Worm (Caenorhabditis elegans): ENCODE results near the gene Y66D12A.19.

Gene Y66D12A.19

ce11 chrIII:11534624-11535079 is 25.8 kb downstream of the Y66D12A.19 start, which contains the start of gene nrps-1:
TSS of gene nrps-1 (plus strand) at chrIII:11534674.
- TF ChIP-seq unc-62 (GFP tag; optimal IDR thresholded peaks at IDR 0.05), result no peak

ce11 chrIII:11535453-11535852 is 26.6 kb downstream of the Y66D12A.19 start:
- TF ChIP-seq unc-62 (GFP tag; optimal IDR thresholded peaks at IDR 0.05), result no peak

- TF ChIP-seq unc-62 (GFP tag; optimal IDR thresholded peaks at IDR 0.05), result no peak
Observed at ce11 chrIII:11544947-11545346, 36.1 kb downstream of the Y66D12A.19 start.

DNA sequence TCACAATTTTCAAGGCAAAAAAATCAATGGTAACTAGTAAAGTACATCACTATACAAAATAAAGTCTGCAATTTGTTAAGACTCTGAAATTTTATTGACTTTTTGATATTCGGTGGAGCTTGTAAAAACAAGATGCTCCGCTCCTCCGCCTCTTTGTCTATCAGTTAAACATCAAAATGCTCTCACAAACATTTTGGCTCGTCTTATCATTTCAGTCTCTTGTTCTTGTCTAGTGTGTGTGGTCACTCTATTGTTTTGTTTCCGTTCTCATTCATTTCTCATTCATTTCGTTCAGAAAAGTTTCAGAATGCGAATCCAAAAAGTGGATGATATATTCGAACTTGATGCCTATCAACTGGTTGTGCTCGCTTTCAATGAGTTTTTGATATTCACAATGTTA is 39.2 kb downstream of the Y66D12A.19 start, which contains the start of gene Y66D12A.13:
TSS of gene Y66D12A.13 (plus strand) at position 301 of the 400 bp plus-strand sequence.
- no peak for TF ChIP-seq unc-62 (GFP tag; optimal IDR thresholded peaks at IDR 0.05)

ce11 chrIII:11554701-11555111 is 45.8 kb downstream of the Y66D12A.19 start:
- no peak for TF ChIP-seq unc-62 (GFP tag; optimal IDR thresholded peaks at IDR 0.05)

DNA sequence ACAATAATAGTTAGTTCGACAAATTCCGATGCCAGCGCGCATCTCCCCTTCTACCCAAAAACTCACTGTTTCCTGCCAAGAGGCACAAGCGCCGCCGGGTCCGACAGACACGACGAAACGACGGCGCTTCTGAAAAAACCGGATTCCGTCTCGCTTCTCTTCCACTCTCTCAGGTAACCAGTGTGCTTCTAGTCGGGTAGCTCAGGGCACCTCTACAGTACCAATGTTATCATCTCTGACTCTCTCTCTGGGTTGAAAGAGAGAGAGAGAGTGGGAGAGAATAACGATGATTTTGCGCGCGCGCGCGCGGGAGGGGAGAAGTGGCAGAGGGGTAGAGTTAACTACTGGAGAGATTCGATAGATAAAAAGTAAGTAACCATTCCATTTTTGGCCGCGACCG is 48.0 kb downstream of the Y66D12A.19 start:
- TF ChIP-seq unc-62 (GFP tag; optimal IDR thresholded peaks at IDR 0.05), result no peak

DNA sequence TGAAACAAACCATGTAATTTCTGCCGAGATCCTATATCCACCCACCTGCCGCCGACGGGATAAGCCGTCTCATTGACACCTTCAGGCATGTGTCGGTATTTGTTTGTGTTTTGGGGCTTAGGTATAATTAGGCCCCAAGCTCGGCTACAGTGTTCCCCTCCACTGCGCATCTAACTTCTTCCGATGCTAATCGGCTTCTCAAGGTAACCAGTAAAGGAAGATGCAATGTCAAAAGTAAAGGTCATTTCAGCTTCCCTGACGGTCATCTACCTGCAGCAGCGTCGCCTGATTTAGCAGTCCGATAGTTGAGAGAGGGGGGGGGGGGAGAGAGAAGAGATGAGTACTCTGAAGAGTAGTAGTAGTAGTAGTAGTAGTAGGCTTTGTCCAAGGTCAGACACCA is 49.4 kb downstream of the Y66D12A.19 start:
- no peak for TF ChIP-seq unc-62 (GFP tag; optimal IDR thresholded peaks at IDR 0.05)

DNA sequence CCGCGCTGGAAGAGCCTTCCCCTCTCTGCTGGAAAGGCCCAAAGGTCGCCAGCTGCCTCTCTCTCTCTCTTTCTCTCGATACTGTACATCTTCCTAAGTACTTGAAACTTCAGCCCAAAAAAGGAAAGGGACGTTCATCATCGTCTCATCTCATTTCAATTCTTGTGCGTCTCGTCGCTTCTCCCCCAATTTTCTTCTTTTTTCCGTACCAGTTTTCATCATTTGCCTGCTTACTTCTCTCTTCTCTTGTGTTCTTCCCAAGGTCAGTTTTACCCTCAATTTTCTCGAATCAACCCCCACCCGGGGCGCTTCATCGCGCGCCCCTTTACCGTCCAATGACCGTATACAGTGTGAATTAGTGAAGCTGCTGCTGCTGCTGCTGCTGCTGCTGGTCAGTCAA is 50.8 kb downstream of the Y66D12A.19 start:
- no peak for TF ChIP-seq unc-62 (GFP tag; optimal IDR thresholded peaks at IDR 0.05)

DNA sequence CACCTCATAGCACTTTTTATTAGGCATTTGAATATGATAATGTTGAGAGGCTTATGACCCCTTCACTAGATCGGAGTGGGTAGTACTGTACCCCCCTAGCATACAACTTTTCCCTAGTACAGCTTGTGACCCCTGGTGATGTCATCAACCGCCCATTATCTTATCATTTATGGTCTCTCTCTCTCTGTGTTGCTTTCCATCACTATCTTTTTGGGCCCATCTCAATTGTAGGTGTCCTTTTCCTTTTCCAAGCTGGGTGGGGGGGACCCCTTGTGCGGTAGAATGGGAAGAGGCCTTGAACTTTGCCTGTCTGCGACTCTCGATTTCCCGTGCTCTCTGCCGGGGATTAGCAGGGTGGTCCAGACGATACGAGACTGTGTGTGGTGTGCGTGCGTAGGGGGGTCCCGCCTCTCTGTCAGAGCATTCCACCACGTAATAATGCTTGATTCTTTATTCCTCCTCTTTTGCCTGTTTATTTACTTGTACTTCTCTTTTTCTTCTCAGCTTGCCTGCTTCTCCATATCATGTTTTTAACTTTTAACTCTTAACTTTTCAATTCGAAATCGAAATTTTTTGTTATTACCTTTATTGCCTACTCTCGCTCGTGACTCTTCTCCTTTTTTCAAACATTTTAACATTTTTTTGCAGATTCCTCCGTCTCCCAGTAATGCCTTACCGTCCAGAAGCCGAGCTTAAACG is 51.8 kb downstream of the Y66D12A.19 start, which contains the start of gene ztf-29:
TSS of gene ztf-29 (plus strand) at position 649 of the 699 bp plus-strand sequence.
- no peak for TF ChIP-seq unc-62 (GFP tag; optimal IDR thresholded peaks at IDR 0.05)

ce11 chrIII:11561597-11561996 is 52.7 kb downstream of the Y66D12A.19 start:
- TF ChIP-seq unc-62 (GFP tag; optimal IDR thresholded peaks at IDR 0.05), result no peak

Measured in whole organism, dauer.